Fruit fly (Drosophila melanogaster) S2 (cell line): Measurements from ENCODE around the gene psh.

Source experiments
- CG8478 ChIP-seq: fragments of >200 bp; optimal IDR thresholded peaks from 2 replicates; lab custom pipeline; 2018
- CTCF ChIP-seq, 2 experiments: fragments of >200 bp; optimal IDR thresholded peaks; 2 replicates each; lab custom pipeline; 2018

dm6 chrX:18522395-18523104 lies 35.8 kb upstream of the psh start, which contains the start of gene CG6481:
- TF ChIP-seq CG8478 (lab: Kevin White, UChicago) (no peak), CTCF (optimal IDR thresholded peaks at IDR 0.05; lab: Kevin White, UChicago) (no peak)
